Fruit fly (Drosophila melanogaster) whole organism, embryonic: Measurements from ENCODE around the gene CG15923.
A peak's percentile ranks its signal among the peaks of the same experiment; 100 is the strongest.

Experiments
- Aef1 ChIP-seq: fragments of 200-800 bp; sonication (Bioruptor generic); IDR thresholded peaks from 3 replicates; pipeline ENCODE4 v1.3.6; 2022; ENCODE audit warnings: missing biosample characterization, missing genetic modification characterization
- Atf6 ChIP-seq: fragments of 200-800 bp; sonication (Bioruptor generic); IDR thresholded peaks from 2 replicates; pipeline ENCODE4 v1.3.6; 2022; ENCODE audit warnings: missing biosample characterization, missing genetic modification characterization
- Bdp1 ChIP-seq: fragments of 200-800 bp; sonication (Bioruptor generic); optimal IDR thresholded peaks from 3 replicates; lab custom pipeline; 2016; ENCODE audit warnings: missing biosample characterization, missing genetic modification characterization
- Blimp-1 ChIP-seq: fragments of 200-800 bp; sonication (Bioruptor generic); optimal IDR thresholded peaks from 3 replicates; lab custom pipeline; 2018; ENCODE audit warnings: missing biosample characterization, missing genetic modification characterization, mild to moderate bottlenecking, moderate library complexity, missing genetic modification reagents
- CG10543 ChIP-seq: fragments of 200-800 bp; sonication (Bioruptor generic); optimal IDR thresholded peaks from 3 replicates; lab custom pipeline; 2017; ENCODE audit warnings: missing biosample characterization, mild to moderate bottlenecking, missing genetic modification characterization, moderate library complexity
- CG11560 ChIP-seq: fragments of 200-800 bp; sonication (Bioruptor generic); IDR thresholded peaks from 3 replicates; pipeline ENCODE4 v1.3.6; 2022; ENCODE audit warnings: missing biosample characterization, missing genetic modification characterization
- CG11695 ChIP-seq: fragments of 200-800 bp; sonication (Bioruptor generic); IDR thresholded peaks from 3 replicates; pipeline ENCODE4 v1.3.6; 2022; ENCODE audit warnings: missing biosample characterization, missing genetic modification characterization
- CG13287 ChIP-seq: fragments of 200-800 bp; sonication (Bioruptor generic); IDR thresholded peaks from 2 replicates; pipeline ENCODE4 v1.3.6; 2022; ENCODE audit warnings: missing biosample characterization, missing genetic modification characterization; ENCODE audit not compliant: partially characterized antibody
- CG15514 ChIP-seq: fragments of 200-800 bp; sonication (Bioruptor generic); optimal IDR thresholded peaks from 3 replicates; lab custom pipeline; 2017; ENCODE audit warnings: missing biosample characterization, missing genetic modification characterization, mild to moderate bottlenecking, moderate library complexity, missing genetic modification reagents
- CG15601 ChIP-seq: fragments of 200-800 bp; sonication (Bioruptor generic); optimal IDR thresholded peaks from 3 replicates; lab custom pipeline; 2019; ENCODE audit warnings: missing biosample characterization, mild to moderate bottlenecking, missing genetic modification characterization, moderate library complexity
- CG15696 ChIP-seq: fragments of 200-800 bp; sonication (Bioruptor generic); optimal IDR thresholded peaks from 2 replicates; lab custom pipeline; 2019; ENCODE audit warnings: missing biosample characterization, mild to moderate bottlenecking, missing genetic modification characterization, moderate library complexity
- CG17359 ChIP-seq: fragments of 200-800 bp; sonication (Bioruptor generic); optimal IDR thresholded peaks from 3 replicates; lab custom pipeline; 2018; ENCODE audit warnings: missing biosample characterization, mild to moderate bottlenecking, missing genetic modification characterization, moderate library complexity
- CG17912 ChIP-seq: fragments of 200-800 bp; sonication (Bioruptor generic); optimal IDR thresholded peaks from 2 replicates; lab custom pipeline; 2018; ENCODE audit warnings: missing biosample characterization, mild to moderate bottlenecking, missing genetic modification characterization
- CG2202 ChIP-seq: fragments of 200-800 bp; sonication (Bioruptor generic); optimal IDR thresholded peaks from 2 replicates; lab custom pipeline; 2018; ENCODE audit warnings: missing biosample characterization, mild to moderate bottlenecking, missing genetic modification characterization
- CG33213 ChIP-seq: fragments of 200-800 bp; sonication (Bioruptor generic); optimal IDR thresholded peaks from 3 replicates; lab custom pipeline; 2016; ENCODE audit warnings: missing biosample characterization, missing genetic modification characterization
- CG4424 ChIP-seq: fragments of 200-800 bp; sonication (Bioruptor generic); optimal IDR thresholded peaks from 3 replicates; lab custom pipeline; 2016; ENCODE audit warnings: missing biosample characterization, missing genetic modification characterization
- CG4820 ChIP-seq: fragments of 200-800 bp; sonication (Bioruptor generic); optimal IDR thresholded peaks from 3 replicates; lab custom pipeline; 2016; ENCODE audit warnings: missing biosample characterization, missing genetic modification characterization
- CG5180 ChIP-seq: fragments of 200-800 bp; sonication (Bioruptor generic); optimal IDR thresholded peaks from 3 replicates; lab custom pipeline; 2017; ENCODE audit warnings: missing biosample characterization, missing genetic modification characterization, mild to moderate bottlenecking, moderate library complexity, missing genetic modification reagents
- CG6254 ChIP-seq: fragments of 200-800 bp; sonication (Bioruptor generic); optimal IDR thresholded peaks from 3 replicates; lab custom pipeline; 2017; ENCODE audit warnings: mild to moderate bottlenecking, missing biosample characterization, missing genetic modification reagents, missing genetic modification characterization
- CG7745 ChIP-seq: fragments of 200-800 bp; sonication (Bioruptor generic); optimal IDR thresholded peaks from 2 replicates; lab custom pipeline; 2018; ENCODE audit warnings: missing biosample characterization, mild to moderate bottlenecking, missing genetic modification characterization, moderate library complexity
- CG8478 ChIP-seq: fragments of >200 bp; optimal IDR thresholded peaks from 2 replicates; lab custom pipeline; 2018
- Elba2 ChIP-seq: fragments of 200-800 bp; sonication (Bioruptor generic); optimal IDR thresholded peaks from 3 replicates; lab custom pipeline; 2016; ENCODE audit warnings: missing biosample characterization, missing genetic modification characterization
- Ets65A ChIP-seq: fragments of 200-800 bp; sonication (Bioruptor generic); peaks from one replicate; lab custom pipeline; 2016; ENCODE audit warnings: missing biosample characterization, missing genetic modification characterization
- HLHmδ ChIP-seq: fragments of 200-800 bp; sonication (Bioruptor generic); optimal IDR thresholded peaks from 2 replicates; lab custom pipeline; 2018; ENCODE audit warnings: missing biosample characterization, mild to moderate bottlenecking, missing genetic modification characterization, moderate library complexity
- Lhr ChIP-seq: fragments of 200-800 bp; sonication (Bioruptor generic); optimal IDR thresholded peaks from 3 replicates; lab custom pipeline; 2017; ENCODE audit warnings: mild to moderate bottlenecking, missing biosample characterization, missing genetic modification reagents, missing genetic modification characterization
- Lpt ChIP-seq: fragments of >200 bp; optimal IDR thresholded peaks from 2 replicates; lab custom pipeline; 2018; ENCODE audit warnings: missing biosample characterization, missing genetic modification characterization
- NC2α ChIP-seq: fragments of 200-800 bp; sonication (Bioruptor generic); optimal IDR thresholded peaks from 2 replicates; lab custom pipeline; 2016; ENCODE audit warnings: missing biosample characterization, missing genetic modification characterization
- NC2β ChIP-seq: fragments of 200-800 bp; sonication (Bioruptor generic); optimal IDR thresholded peaks from 2 replicates; lab custom pipeline; 2016; ENCODE audit warnings: missing biosample characterization, missing genetic modification characterization
- Nf-YC ChIP-seq: fragments of 200-800 bp; optimal IDR thresholded peaks from 3 replicates; lab custom pipeline; 2019; ENCODE audit warnings: missing biosample characterization, mild to moderate bottlenecking, missing genetic modification characterization, moderate library complexity
- Ssrp ChIP-seq: fragments of 200-800 bp; sonication (Bioruptor generic); optimal IDR thresholded peaks from 2 replicates; lab custom pipeline; 2018; ENCODE audit warnings: missing biosample characterization, mild to moderate bottlenecking, missing genetic modification characterization, moderate library complexity
- Xrp1 ChIP-seq: fragments of 200-800 bp; sonication (Bioruptor generic); IDR thresholded peaks from 2 replicates; pipeline ENCODE4 v1.3.6; 2022; ENCODE audit warnings: missing biosample characterization, missing genetic modification characterization
- ash1 ChIP-seq: fragments of 200-800 bp; sonication (Bioruptor generic); optimal IDR thresholded peaks from 2 replicates; lab custom pipeline; 2018; ENCODE audit warnings: missing biosample characterization, mild to moderate bottlenecking, missing genetic modification characterization
- dan ChIP-seq: fragments of 200-800 bp; sonication (Bioruptor generic); IDR thresholded peaks from 2 replicates; pipeline ENCODE4 v1.3.6; 2022; ENCODE audit warnings: missing biosample characterization, missing genetic modification characterization
- danr ChIP-seq: fragments of 200-800 bp; sonication (Bioruptor generic); IDR thresholded peaks from 2 replicates; pipeline ENCODE4 v1.3.6; 2022; ENCODE audit warnings: missing biosample characterization, missing genetic modification characterization
- ems ChIP-seq: fragments of 200-800 bp; sonication (Bioruptor generic); optimal IDR thresholded peaks from 3 replicates; lab custom pipeline; 2016; ENCODE audit warnings: missing biosample characterization, missing genetic modification characterization
- fd3F ChIP-seq: fragments of 200-800 bp; sonication (Bioruptor generic); optimal IDR thresholded peaks from 2 replicates; lab custom pipeline; 2018; ENCODE audit warnings: missing biosample characterization, mild to moderate bottlenecking, missing genetic modification characterization, moderate library complexity
- fd96Cb ChIP-seq: fragments of 200-800 bp; sonication (Bioruptor generic); optimal IDR thresholded peaks from 2 replicates; lab custom pipeline; 2018; ENCODE audit warnings: missing biosample characterization, mild to moderate bottlenecking, missing genetic modification characterization, moderate library complexity
- gce ChIP-seq: fragments of 200-800 bp; sonication (Bioruptor generic); IDR thresholded peaks from 3 replicates; pipeline ENCODE4 v1.3.6; 2022; ENCODE audit warnings: missing biosample characterization, missing genetic modification characterization
- ind ChIP-seq: fragments of 200-800 bp; sonication (Bioruptor generic); optimal IDR thresholded peaks from 3 replicates; lab custom pipeline; 2016; ENCODE audit warnings: missing biosample characterization, missing genetic modification characterization
- kni ChIP-seq: fragments of 200-800 bp; sonication (Bioruptor generic); optimal IDR thresholded peaks from 3 replicates; lab custom pipeline; 2017; ENCODE audit warnings: mild to moderate bottlenecking, missing biosample characterization, missing genetic modification reagents, missing genetic modification characterization
- lilli ChIP-seq: fragments of 200-800 bp; sonication (Bioruptor generic); optimal IDR thresholded peaks from 3 replicates; lab custom pipeline; 2016; ENCODE audit warnings: missing biosample characterization, missing genetic modification characterization
- lola ChIP-seq, 3 experiments: fragments of >200 bp in 2 of 3; fragments of 200-800 bp in 1 of 3; sonication (Bioruptor generic) in 1 of 3; optimal IDR thresholded peaks; 2 replicates each; lab custom pipeline; 2017 to 2019; ENCODE audit warnings: missing biosample characterization in 3 of 3, missing genetic modification characterization in 3 of 3, mild to moderate bottlenecking in 1 of 3, moderate library complexity in 1 of 3
- nau ChIP-seq: fragments of 200-800 bp; sonication (Bioruptor generic); optimal IDR thresholded peaks from 3 replicates; lab custom pipeline; 2017; ENCODE audit warnings: missing biosample characterization, mild to moderate bottlenecking, missing genetic modification characterization, missing genetic modification reagents
- sim ChIP-seq: fragments of 200-800 bp; sonication (Bioruptor generic); IDR thresholded peaks from 2 replicates; pipeline ENCODE4 v1.3.6; 2022; ENCODE audit warnings: missing biosample characterization, missing genetic modification characterization
- sna ChIP-seq: fragments of 200-800 bp; sonication (Bioruptor generic); IDR thresholded peaks from 2 replicates; pipeline ENCODE4 v1.3.6; 2022; ENCODE audit warnings: missing biosample characterization, missing genetic modification characterization; ENCODE audit not compliant: partially characterized antibody
- stc ChIP-seq: fragments of 200-800 bp; sonication (Bioruptor generic); IDR thresholded peaks from 2 replicates; pipeline ENCODE4 v1.3.6; 2022; ENCODE audit warnings: missing biosample characterization, missing genetic modification characterization
- wdn ChIP-seq: fragments of 200-800 bp; sonication (Bioruptor generic); IDR thresholded peaks from 2 replicates; pipeline ENCODE4 v1.3.6; 2022; ENCODE audit warnings: missing biosample characterization, missing genetic modification characterization

CG15923 gene

dm6 chr3R:20587630-20588479 is 28.8 kb downstream of the CG15923 start, which contains the start of gene Septin2 (continued):
- TF ChIP-seq Elba2 (GFP tag; lab: Kevin White, UChicago) (peak; percentile 79), stc (peak; percentile 71), kni (GFP tag; lab: Kevin White, UChicago) (peak; percentile 71), fd96Cb (tag; lab: Kevin White, UChicago) (peak; percentile 85), ems (GFP tag; lab: Kevin White, UChicago) (peak; percentile 49), CG10543 (GFP tag; lab: Kevin White, UChicago) (no peak), Nf-YC (tag; lab: Kevin White, UChicago) (peak; percentile 35), Lpt (GFP tag; lab: Kevin White, UChicago) (no peak), Bdp1 (GFP tag; lab: Kevin White, UChicago) (peak; percentile 44), CG15696 (peak; percentile 70), CG17912 (GFP tag; lab: Kevin White, UChicago) (no peak), lola (GFP tag; optimal IDR thresholded peaks at IDR 0.05; lab: Kevin White, UChicago) (peak in 1 of 3 experiments; percentile 83), HLHmδ (GFP tag; lab: Kevin White, UChicago) (peak; percentile 59), nau (GFP tag; lab: Kevin White, UChicago) (peak; percentile 36), Atf6 (peak; percentile 47; the same call in 1 of the 2 replicates), danr (GFP tag; lab: Robert Waterston, UW) (peak; percentile 44; the same call in 1 of the 2 replicates), sim (peak; percentile 44; the same call in 1 of the 2 replicates), CG15601 (tag; lab: Kevin White, UChicago) (peak; percentile 80), CG13287 (GFP tag; lab: Robert Waterston, UW) (peak; percentile 36; the same call in 1 of the 2 replicates), CG11695 (GFP tag; lab: Robert Waterston, UW) (peak; percentile 82), sna (peak; percentile 42; the same call in 1 of the 2 replicates), CG7745 (no peak)

- TF ChIP-seq Ets65A (peak; percentile 55), CG33213 (GFP tag; lab: Kevin White, UChicago) (no peak), CG8478 (lab: Kevin White, UChicago) (peak; percentile 57)
Observed at dm6 chr3R:20586409-20586808, 30.3 kb downstream of the CG15923 start.

- TF ChIP-seq Xrp1 (GFP tag; lab: Robert Waterston, UW) (no peak), dan (GFP tag; lab: Robert Waterston, UW) (no peak), NC2β (GFP tag; lab: Kevin White, UChicago) (no peak), gce (GFP tag; lab: Robert Waterston, UW) (no peak), CG4424 (GFP tag; lab: Kevin White, UChicago) (no peak), Ssrp (tag; lab: Kevin White, UChicago) (no peak), lilli (GFP tag; lab: Kevin White, UChicago) (no peak), CG17359 (tag; lab: Kevin White, UChicago) (no peak), CG11560 (tag; lab: Robert Waterston, UW) (no peak), ash1 (GFP tag; lab: Kevin White, UChicago) (no peak), fd3F (GFP tag; lab: Kevin White, UChicago) (no peak), ind (GFP tag; lab: Kevin White, UChicago) (no peak), Aef1 (GFP tag; lab: Robert Waterston, UW) (no peak), CG4820 (GFP tag; lab: Kevin White, UChicago) (no peak), NC2α (GFP tag; lab: Kevin White, UChicago) (no peak), wdn (no peak), Lhr (no peak), CG5180 (GFP tag; lab: Kevin White, UChicago) (no peak), CG6254 (no peak), CG2202 (no peak), Blimp-1 (GFP tag; lab: Kevin White, UChicago) (no peak), CG15514 (GFP tag; lab: Kevin White, UChicago) (peak; percentile 20)
Observed at dm6 chr3R:20585566-20585965, 31.1 kb downstream of the CG15923 start, which contains the start of gene CG16953. Gene CG16953 (minus strand): TSS chr3R:20585833.
